Fruit fly (Drosophila melanogaster): ENCODE measurements around the gene Hmgcr.

The Hmgcr gene

dm6 chr3R:23781466-23781935, 48.4 kb downstream of the Hmgcr start, which contains the start of the genes Nup98-96 and mbc (continued):
- peak; percentile 90 for TF ChIP-seq CG8290 (GFP tag; optimal IDR thresholded peaks at IDR 0.05)
- TF ChIP-seq CG8290 (tag; optimal IDR thresholded peaks at IDR 0.05) = peak; percentile 71 to 73
- peak; percentile 59 for TF ChIP-seq CG4282 (GFP tag; optimal IDR thresholded peaks at IDR 0.05)
- peak; percentile 77 for TF ChIP-seq da (GFP tag; optimal IDR thresholded peaks at IDR 0.05)
- peak; percentile 39 for TF ChIP-seq MESR4 (GFP tag; optimal IDR thresholded peaks at IDR 0.05)
- TF ChIP-seq Optix (GFP tag; IDR thresholded peaks at IDR 0.05) = peak; percentile 87
- peak; percentile 71 for TF ChIP-seq CG10979 (tag; optimal IDR thresholded peaks at IDR 0.05)
- peak; percentile 90 to 95 for TF ChIP-seq dpn (GFP tag; optimal IDR thresholded peaks at IDR 0.05)
- TF ChIP-seq CG5245 (GFP tag; optimal IDR thresholded peaks at IDR 0.05) = peak; percentile 63
- TF ChIP-seq CG2199 (GFP tag; IDR thresholded peaks at IDR 0.05) = no peak; the same call in 2 of the 3 replicates
- peak; percentile 73 for TF ChIP-seq CG17359 (tag; optimal IDR thresholded peaks at IDR 0.05)
- peak; percentile 92 for TF ChIP-seq CG14441 (GFP tag; IDR thresholded peaks at IDR 0.05)
- TF ChIP-seq CG42726 (GFP tag; IDR thresholded peaks at IDR 0.05; ENCODE audit: partially characterized antibody) = peak; percentile 60; the same call in 1 of the 2 replicates
- TF ChIP-seq z (GFP tag; IDR thresholded peaks at IDR 0.05) = peak; percentile 66; the same call in 1 of the 3 replicates
- TF ChIP-seq H2.0 (GFP tag; IDR thresholded peaks at IDR 0.05) = peak; percentile 85
- no peak for TF ChIP-seq abd-A (tag; optimal IDR thresholded peaks at IDR 0.05)
- TF ChIP-seq Drgx (GFP tag; IDR thresholded peaks at IDR 0.05) = peak; percentile 54
- no peak for TF ChIP-seq Doc3 (GFP tag; IDR thresholded peaks at IDR 0.05; ENCODE audit: partially characterized antibody)
- peak; percentile 84 for TF ChIP-seq Mrtf (GFP tag; IDR thresholded peaks at IDR 0.05)
- peak; percentile 10 for TF ChIP-seq fd102C (GFP tag; optimal IDR thresholded peaks at IDR 0.05)
- TF ChIP-seq CG1602 (GFP tag; optimal IDR thresholded peaks at IDR 0.05) = peak; percentile 91
- TF ChIP-seq fd3F (GFP tag; optimal IDR thresholded peaks at IDR 0.05) = peak; percentile 63
- peak; percentile 63 for TF ChIP-seq CG7928 (GFP tag; optimal IDR thresholded peaks at IDR 0.05)
- peak; percentile 48; the same call in 1 of the 3 replicates for TF ChIP-seq gce (GFP tag; IDR thresholded peaks at IDR 0.05)
- no peak for TF ChIP-seq so (GFP tag; IDR thresholded peaks at IDR 0.05)
- TF ChIP-seq CG12219 (GFP tag; optimal IDR thresholded peaks at IDR 0.05) = peak; percentile 68
- TF ChIP-seq Hey (tag; optimal IDR thresholded peaks at IDR 0.05) = peak; percentile 28
- peak; percentile 60 for TF ChIP-seq Sry-β (GFP tag; optimal IDR thresholded peaks at IDR 0.05)
- no peak for TF ChIP-seq Lpt (GFP tag; optimal IDR thresholded peaks at IDR 0.05)
- peak; percentile 42 for TF ChIP-seq kni (GFP tag; optimal IDR thresholded peaks at IDR 0.05)
- TF ChIP-seq CG13624 (GFP tag; optimal IDR thresholded peaks at IDR 0.05) = peak; percentile 94
- TF ChIP-seq vfl (GFP tag; optimal IDR thresholded peaks at IDR 0.05) = peak; percentile 62
- peak; percentile 83 for TF ChIP-seq Sox102F (GFP tag; optimal IDR thresholded peaks at IDR 0.05)
- peak; percentile 82 for TF ChIP-seq Dek (tag; optimal IDR thresholded peaks at IDR 0.05)
- peak; percentile 88 for TF ChIP-seq esg (GFP tag; conservative IDR thresholded peaks at IDR 0.05)
- no peak for TF ChIP-seq tna (GFP tag; IDR thresholded peaks at IDR 0.05; ENCODE audit: partially characterized antibody)
- TF ChIP-seq CG13424 (tag; optimal IDR thresholded peaks at IDR 0.05) = peak; percentile 88
- TF ChIP-seq CG3847 (GFP tag; IDR thresholded peaks at IDR 0.05) = peak; percentile 91
- peak; percentile 74 for TF ChIP-seq twi (tag; optimal IDR thresholded peaks at IDR 0.05)
- peak; percentile 95 for TF ChIP-seq CG7745 (tag; optimal IDR thresholded peaks at IDR 0.05)
- peak; percentile 75 for TF ChIP-seq Nf-YC (tag; optimal IDR thresholded peaks at IDR 0.05)
- peak; percentile 89 for TF ChIP-seq CG12942 (GFP tag; optimal IDR thresholded peaks at IDR 0.05)
- no peak for TF ChIP-seq CG17912 (GFP tag; optimal IDR thresholded peaks at IDR 0.05)
- TF ChIP-seq lbe (GFP tag; optimal IDR thresholded peaks at IDR 0.05) = peak; percentile 30
- TF ChIP-seq HmgZ (tag; optimal IDR thresholded peaks at IDR 0.05) = peak; percentile 90
- peak; percentile 43 for TF ChIP-seq cwo (GFP tag; optimal IDR thresholded peaks at IDR 0.05)
- peak; percentile 37 for TF ChIP-seq CrebB (tag; optimal IDR thresholded peaks at IDR 0.05)
- TF ChIP-seq CG10543 (GFP tag; optimal IDR thresholded peaks at IDR 0.05) = peak; percentile 89
- peak; percentile 27 for TF ChIP-seq CG15011 (GFP tag; optimal IDR thresholded peaks at IDR 0.05)
- TF ChIP-seq Max (GFP tag; optimal IDR thresholded peaks at IDR 0.05) = peak; percentile 88
